Fruit fly (Drosophila melanogaster): ENCODE measurements around the gene CG16888.

CG16888 gene

DNA sequence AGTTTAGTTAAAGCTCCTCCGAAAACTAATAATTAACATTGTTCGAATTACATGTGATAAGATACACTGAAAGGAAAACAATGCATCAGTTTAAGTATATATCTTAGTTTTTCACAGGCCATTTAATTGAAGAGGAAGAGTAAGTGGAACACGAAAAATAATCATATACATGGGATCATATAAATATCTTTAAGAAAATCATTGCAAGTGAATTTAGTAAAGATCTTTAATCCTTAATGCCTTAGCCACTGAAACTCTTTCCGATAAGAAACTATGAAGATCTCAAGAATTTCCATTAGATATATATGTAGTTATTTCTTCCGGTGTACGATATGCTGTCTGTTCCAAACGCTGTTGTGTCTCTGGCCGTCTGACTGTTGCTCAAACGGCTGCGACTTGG lies 34.4 kb downstream of the CG16888 start (continued):
- TF ChIP-seq CG33213 (GFP tag; optimal IDR thresholded peaks at IDR 0.05): peak; percentile 21
- TF ChIP-seq ems (GFP tag; optimal IDR thresholded peaks at IDR 0.05): peak; percentile 55
- TF ChIP-seq lola (GFP tag; optimal IDR thresholded peaks at IDR 0.05): peak in 1 of 3 experiments; percentile 52
- TF ChIP-seq Atf-2 (GFP tag; optimal IDR thresholded peaks at IDR 0.05): peak; percentile 38
- no peak for TF ChIP-seq GATAe (GFP tag; conservative IDR thresholded peaks at IDR 0.05)
- TF ChIP-seq Ada2b (GFP tag; IDR thresholded peaks at IDR 0.05): peak; percentile 59
- peak; percentile 58 for TF ChIP-seq CG10366 (GFP tag; IDR thresholded peaks at IDR 0.05)
- peak; percentile 18 for TF ChIP-seq Mad (GFP tag; optimal IDR thresholded peaks at IDR 0.05)
- peak; percentile 21 for TF ChIP-seq zfh2 (GFP tag; optimal IDR thresholded peaks at IDR 0.05)
- TF ChIP-seq CG7987 (GFP tag; optimal IDR thresholded peaks at IDR 0.05): no peak
- peak; percentile 58; the same call in 1 of the 2 replicates for TF ChIP-seq CG31441 (GFP tag; IDR thresholded peaks at IDR 0.05)
- TF ChIP-seq Antp (GFP tag; optimal IDR thresholded peaks at IDR 0.05): peak; percentile 19
- TF ChIP-seq Chrac-16 (GFP tag; optimal IDR thresholded peaks at IDR 0.05): peak; percentile 11
- TF ChIP-seq sens-2 (GFP tag; IDR thresholded peaks at IDR 0.05): no peak
- peak; percentile 43 for TF ChIP-seq phol (tag; optimal IDR thresholded peaks at IDR 0.05)
- peak; percentile 9 for TF ChIP-seq D19B (GFP tag; optimal IDR thresholded peaks at IDR 0.05)
- TF ChIP-seq Hr51 (GFP tag; optimal IDR thresholded peaks at IDR 0.05): peak; percentile 18 to 83
- TF ChIP-seq CG43689 (GFP tag; IDR thresholded peaks at IDR 0.05): 0 out of 2 replicates have a peak, but pooled peaks have one; percentile 14
- TF ChIP-seq CG7357 (GFP tag; IDR thresholded peaks at IDR 0.05): no peak
- peak; percentile 18 for TF ChIP-seq chn (GFP tag; optimal IDR thresholded peaks at IDR 0.05)
- TF ChIP-seq CG14667 (GFP tag; IDR thresholded peaks at IDR 0.05): no peak
- peak; percentile 85 for TF ChIP-seq gem (tag; optimal IDR thresholded peaks at IDR 0.05)
- TF ChIP-seq ttk (GFP tag; IDR thresholded peaks at IDR 0.05): peak; percentile 27; the same call in 1 of the 2 replicates
- TF ChIP-seq Taf1 (GFP tag; IDR thresholded peaks at IDR 0.05): peak; percentile 46; the same call in 1 of the 2 replicates
- peak; percentile 80 for TF ChIP-seq PHDP (tag; optimal IDR thresholded peaks at IDR 0.05)
- peak; percentile 71 for TF ChIP-seq ranshi (GFP tag; IDR thresholded peaks at IDR 0.05)
- TF ChIP-seq Dip3 (GFP tag; optimal IDR thresholded peaks at IDR 0.05): no peak
- TF ChIP-seq slbo (GFP tag; IDR thresholded peaks at IDR 0.05): peak; percentile 73
- peak; percentile 75 for TF ChIP-seq CG7556 (GFP tag; optimal IDR thresholded peaks at IDR 0.05)
- peak; percentile 38; the same call in 1 of the 2 replicates for TF ChIP-seq E2f2 (GFP tag; IDR thresholded peaks at IDR 0.05)
- TF ChIP-seq ind (GFP tag; optimal IDR thresholded peaks at IDR 0.05): peak; percentile 44
- 0 out of 2 replicates have a peak, but pooled peaks have one; percentile 26 for TF ChIP-seq CG6689 (GFP tag; IDR thresholded peaks at IDR 0.05)
- peak; percentile 49 for TF ChIP-seq CG3407 (GFP tag; optimal IDR thresholded peaks at IDR 0.05)
- peak; percentile 61 for TF ChIP-seq Nf-YB (GFP tag; optimal IDR thresholded peaks at IDR 0.05)
- peak; percentile 30 for TF ChIP-seq Vsx1 (GFP tag; optimal IDR thresholded peaks at IDR 0.05)
- no peak for TF ChIP-seq CG18011 (GFP tag; optimal IDR thresholded peaks at IDR 0.05)
- peak; percentile 40 for TF ChIP-seq CG13775 (GFP tag; optimal IDR thresholded peaks at IDR 0.05)
- no peak for TF ChIP-seq Gsc (GFP tag; IDR thresholded peaks at IDR 0.05)
- no peak for TF ChIP-seq TFAM (GFP tag; optimal IDR thresholded peaks at IDR 0.05)
- TF ChIP-seq wek (GFP tag; optimal IDR thresholded peaks at IDR 0.05): no peak
- TF ChIP-seq sens (GFP tag): peak; percentile 93
- peak; percentile 61 for TF ChIP-seq fd96Cb (tag; optimal IDR thresholded peaks at IDR 0.05)
- TF ChIP-seq Awh (GFP tag; IDR thresholded peaks at IDR 0.05): peak; percentile 40; the same call in 1 of the 2 replicates
- TF ChIP-seq D19A (tag; optimal IDR thresholded peaks at IDR 0.05): peak; percentile 66
- TF ChIP-seq Gug (GFP tag; IDR thresholded peaks at IDR 0.05): 0 out of 4 replicates have a peak, but pooled peaks have one; percentile 19
- TF ChIP-seq NC2β (GFP tag; optimal IDR thresholded peaks at IDR 0.05): peak; percentile 5
- TF ChIP-seq CG4820 (GFP tag; optimal IDR thresholded peaks at IDR 0.05): peak; percentile 69
- TF ChIP-seq Mrtf (GFP tag; IDR thresholded peaks at IDR 0.05): 0 out of 3 replicates have a peak, but pooled peaks have one; percentile 34
- peak; percentile 11 for TF ChIP-seq Fer1 (GFP tag; optimal IDR thresholded peaks at IDR 0.05)
- TF ChIP-seq CG7786 (GFP tag; optimal IDR thresholded peaks at IDR 0.05): peak; percentile 6
- peak; percentile 93 for TF ChIP-seq Ets65A (GFP tag)

Measured in whole organism, embryonic.